Worm (Caenorhabditis elegans) whole organism, L4 larva: ENCODE results near the gene egg-1.

Experiments
- F44E2.7 ChIP-seq: fragments of 200-800 bp; sonication (Bioruptor generic); IDR thresholded peaks from 2 replicates; pipeline ENCODE4 v2.1.2; 2022; ENCODE audit warnings: missing genetic modification characterization, missing compliant biosample characterization
- F49E8.2 ChIP-seq: sonication (generic microtip); optimal IDR thresholded peaks from 2 replicates; lab custom pipeline; 2016; ENCODE audit warnings: missing compliant biosample characterization, mild to moderate bottlenecking, missing genetic modification characterization, borderline replicate concordance
- R02D3.7 ChIP-seq: fragments of 150-350 bp; sonication (generic microtip); optimal IDR thresholded peaks from 3 replicates; lab custom pipeline; 2014; ENCODE audit warnings: missing biosample characterization, missing genetic modification characterization
- T26A8.4 ChIP-seq: fragments of 200-800 bp; sonication (Bioruptor generic); IDR thresholded peaks from 2 replicates; pipeline ENCODE4 v1.3.6; 2022; ENCODE audit warnings: missing genetic modification characterization, missing compliant biosample characterization
- Y5F2A.4 ChIP-seq: fragments of 200-800 bp; sonication (Bioruptor generic); optimal IDR thresholded peaks from 2 replicates; lab custom pipeline; 2018; ENCODE audit warnings: mild to moderate bottlenecking, missing genetic modification characterization, missing compliant biosample characterization
- ZK337.2 ChIP-seq: fragments of 200-800 bp; sonication (Bioruptor generic); IDR thresholded peaks from 2 replicates; pipeline ENCODE4 v1.3.6; 2022; ENCODE audit warnings: missing genetic modification reagents, missing genetic modification characterization, missing compliant biosample characterization
- aha-1 ChIP-seq: fragments of 150-350 bp; peaks from one replicate; lab custom pipeline; 2014; ENCODE audit warnings: missing biosample characterization, missing genetic modification characterization
- ama-1 ChIP-seq: fragments of 150-350 bp; optimal IDR thresholded peaks from 2 replicates; lab custom pipeline; 2014; ENCODE audit warnings: inconsistent platforms, mixed read lengths
- ceh-28 ChIP-seq: fragments of 150-350 bp; optimal IDR thresholded peaks from 2 replicates; lab custom pipeline; 2014; ENCODE audit warnings: missing biosample characterization, missing genetic modification reagents, missing genetic modification characterization
- ceh-44 ChIP-seq: fragments of 200-800 bp; sonication (Bioruptor generic); IDR thresholded peaks from 2 replicates; pipeline ENCODE4 v1.3.6; 2022; ENCODE audit warnings: missing genetic modification reagents, missing genetic modification characterization, missing compliant biosample characterization
- cey-2 ChIP-seq: sonication (generic microtip); optimal IDR thresholded peaks from 3 replicates; lab custom pipeline; 2017; ENCODE audit warnings: missing genetic modification characterization, mild to moderate bottlenecking, missing compliant biosample characterization, antibody characterized with exemption, borderline replicate concordance; ENCODE audit not compliant: insufficient read depth
- daf-19 ChIP-seq: fragments of 200-800 bp; sonication (Bioruptor generic); conservative IDR thresholded peaks from 2 replicates; pipeline ENCODE4 v1.3.6; 2022; ENCODE audit warnings: missing genetic modification characterization, missing compliant biosample characterization
- dmd-6 ChIP-seq: fragments of 200-800 bp; sonication (Bioruptor generic); IDR thresholded peaks from 2 replicates; pipeline ENCODE4 v1.3.6; 2022; ENCODE audit warnings: missing genetic modification reagents, missing genetic modification characterization, missing compliant biosample characterization
- dmd-8 ChIP-seq: fragments of 200-800 bp; sonication (Bioruptor generic); IDR thresholded peaks from 2 replicates; pipeline ENCODE4 v1.3.6; 2022; ENCODE audit warnings: missing genetic modification characterization, missing compliant biosample characterization
- dpl-1 ChIP-seq: fragments of 150-350 bp; optimal IDR thresholded peaks from 2 replicates; lab custom pipeline; 2014; ENCODE audit warnings: missing biosample characterization, missing genetic modification reagents, missing genetic modification characterization
- dve-1 ChIP-seq: sonication (generic microtip); optimal IDR thresholded peaks from 2 replicates; lab custom pipeline; 2017; ENCODE audit warnings: antibody characterized with exemption, mild to moderate bottlenecking, missing genetic modification characterization, missing compliant biosample characterization; ENCODE audit not compliant: insufficient read depth
- egl-27 ChIP-seq: sonication (generic microtip); optimal IDR thresholded peaks from 3 replicates; lab custom pipeline; 2017; ENCODE audit warnings: missing biosample characterization, missing genetic modification reagents, missing genetic modification characterization
- egl-43 ChIP-seq: fragments of 200-800 bp; sonication (Bioruptor generic); IDR thresholded peaks from 2 replicates; pipeline ENCODE4 v1.3.6; 2022; ENCODE audit warnings: missing genetic modification reagents, missing genetic modification characterization, missing compliant biosample characterization
- fos-1 ChIP-seq: fragments of 150-350 bp; optimal IDR thresholded peaks from 2 replicates; lab custom pipeline; 2014; ENCODE audit warnings: missing biosample characterization, missing genetic modification characterization
- gei-8 ChIP-seq: fragments of 200-800 bp; sonication (Bioruptor generic); optimal IDR thresholded peaks from 2 replicates; lab custom pipeline; 2018; ENCODE audit warnings: mild to moderate bottlenecking, missing genetic modification characterization, missing compliant biosample characterization
- hmg-1.1 ChIP-seq: fragments of 200-800 bp; sonication (Bioruptor generic); IDR thresholded peaks from 2 replicates; pipeline ENCODE4 v1.3.6; 2022; ENCODE audit warnings: missing genetic modification reagents, missing genetic modification characterization, missing compliant biosample characterization
- lim-7 ChIP-seq: fragments of 200-800 bp; sonication (Bioruptor generic); IDR thresholded peaks from 2 replicates; pipeline ENCODE4 v1.3.6; 2022; ENCODE audit warnings: missing genetic modification characterization, missing compliant biosample characterization
- lin-15B ChIP-seq: fragments of 150-350 bp; sonication (generic microtip); optimal IDR thresholded peaks from 3 replicates; lab custom pipeline; 2014; ENCODE audit warnings: missing biosample characterization, missing genetic modification characterization
- lir-3 ChIP-seq: sonication (generic microtip); optimal IDR thresholded peaks from 2 replicates; lab custom pipeline; 2016; ENCODE audit warnings: mild to moderate bottlenecking, missing genetic modification characterization, missing compliant biosample characterization
- madf-5 ChIP-seq, 2 experiments: fragments of 200-800 bp; sonication (Bioruptor generic); IDR thresholded peaks; 2 replicates each; pipeline ENCODE4 v1.3.6; 2022; ENCODE audit warnings: missing compliant biosample characterization in 2 of 2, missing genetic modification characterization in 2 of 2
- madf-9 ChIP-seq: fragments of 200-800 bp; sonication (Bioruptor generic); conservative IDR thresholded peaks from 2 replicates; pipeline ENCODE4 v1.3.6; 2022; ENCODE audit warnings: missing genetic modification reagents, missing genetic modification characterization, missing compliant biosample characterization
- mdl-1 ChIP-seq, 2 experiments: fragments of 150-350 bp in 1 of 2; sonication (generic microtip) in 1 of 2; optimal IDR thresholded peaks; 2 replicates each; lab custom pipeline; 2014 to 2017; ENCODE audit warnings: missing biosample characterization in 2 of 2, missing genetic modification characterization in 2 of 2
- mep-1 ChIP-seq: fragments of 150-350 bp; sonication (generic microtip); optimal IDR thresholded peaks from 3 replicates; lab custom pipeline; 2014; ENCODE audit warnings: missing biosample characterization, missing genetic modification characterization
- mes-2 ChIP-seq: sonication (generic microtip); optimal IDR thresholded peaks from 2 replicates; lab custom pipeline; 2016; ENCODE audit warnings: missing genotype, mild to moderate bottlenecking, missing genetic modification characterization, missing compliant biosample characterization; ENCODE audit not compliant: poor library complexity, severe bottlenecking
- mxl-3 ChIP-seq: fragments of 200-800 bp; sonication (Bioruptor generic); optimal IDR thresholded peaks from 2 replicates; lab custom pipeline; 2018; ENCODE audit warnings: mild to moderate bottlenecking, missing genetic modification characterization, missing compliant biosample characterization
- nhr-28 ChIP-seq: fragments of 150-350 bp; optimal IDR thresholded peaks from 2 replicates; lab custom pipeline; 2014; ENCODE audit warnings: missing biosample characterization, missing genetic modification characterization
- nhr-42 ChIP-seq: fragments of 200-800 bp; sonication (Bioruptor generic); IDR thresholded peaks from 2 replicates; pipeline ENCODE4 v1.3.6; 2022; ENCODE audit warnings: missing genetic modification characterization, missing compliant biosample characterization
- nhr-6 ChIP-seq: fragments of 150-350 bp; optimal IDR thresholded peaks from 2 replicates; lab custom pipeline; 2014; ENCODE audit warnings: missing biosample characterization, missing genetic modification characterization
- nhr-76 ChIP-seq: fragments of 150-350 bp; optimal IDR thresholded peaks from 2 replicates; lab custom pipeline; 2014; ENCODE audit warnings: missing biosample characterization, missing genetic modification characterization
- pha-4 ChIP-seq, 2 experiments: fragments of 150-350 bp in 1 of 2; fragments of 200-800 bp in 1 of 2; sonication (Bioruptor generic) in 1 of 2; IDR thresholded peaks in 1 of 2; optimal IDR thresholded peaks in 1 of 2; 2 replicates each; pipeline versions ENCODE4 v1.3.6 to Lab custom; 2014 to 2022; ENCODE audit warnings: missing genetic modification characterization in 2 of 2, missing genetic modification reagents in 2 of 2, missing biosample characterization in 1 of 2, missing compliant biosample characterization in 1 of 2
- saeg-2 ChIP-seq: fragments of 200-800 bp; sonication (Bioruptor generic); IDR thresholded peaks from 2 replicates; pipeline ENCODE4 v1.3.6; 2022; ENCODE audit warnings: missing genetic modification reagents, missing genetic modification characterization, missing compliant biosample characterization
- set-16 ChIP-seq: fragments of 200-800 bp; sonication (Bioruptor generic); IDR thresholded peaks from 2 replicates; pipeline ENCODE4 v1.3.6; 2022; ENCODE audit warnings: missing genetic modification reagents, missing genetic modification characterization, missing compliant biosample characterization
- spr-3 ChIP-seq: fragments of 200-800 bp; sonication (Bioruptor generic); optimal IDR thresholded peaks from 2 replicates; lab custom pipeline; 2018; ENCODE audit warnings: mild to moderate bottlenecking, missing genetic modification characterization, missing compliant biosample characterization
- tra-1 ChIP-seq: fragments of 200-800 bp; sonication (Bioruptor generic); IDR thresholded peaks from 2 replicates; pipeline ENCODE4 v1.3.6; 2022; ENCODE audit warnings: missing genetic modification reagents, missing genetic modification characterization, missing compliant biosample characterization
- unc-39 ChIP-seq: sonication (generic microtip); optimal IDR thresholded peaks from 2 replicates; lab custom pipeline; 2017; ENCODE audit warnings: missing biosample characterization, missing genetic modification characterization
- zag-1 ChIP-seq: fragments of 150-350 bp; optimal IDR thresholded peaks from 2 replicates; lab custom pipeline; 2014; ENCODE audit warnings: missing biosample characterization, missing genetic modification characterization
- zfp-2 ChIP-seq: sonication (generic microtip); optimal IDR thresholded peaks from 2 replicates; lab custom pipeline; 2016; ENCODE audit warnings: mild to moderate bottlenecking, missing genetic modification characterization, missing compliant biosample characterization
- zip-11 ChIP-seq: fragments of 200-800 bp; sonication (Bioruptor generic); IDR thresholded peaks from 2 replicates; pipeline ENCODE4 v1.3.6; 2022; ENCODE audit warnings: missing genetic modification characterization, missing compliant biosample characterization

The egg-1 gene

DNA sequence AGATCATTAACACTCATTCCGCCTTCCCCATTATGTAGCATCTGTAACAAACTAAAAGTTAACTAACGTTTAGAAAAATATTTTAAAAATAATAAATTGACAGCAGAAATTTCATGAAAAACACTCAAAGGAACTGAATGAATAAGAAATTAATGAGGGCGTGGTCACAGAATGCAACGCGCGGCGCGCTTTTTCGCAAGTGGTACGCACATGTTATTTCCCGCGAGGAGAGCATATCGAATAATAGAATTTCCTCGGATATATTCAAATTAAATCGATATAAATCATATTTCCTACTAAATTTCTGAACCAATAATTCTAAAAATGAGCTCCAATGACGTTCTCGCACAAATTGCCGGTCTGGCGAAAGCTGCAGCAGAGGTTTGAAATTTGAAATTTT lies 35.3 kb upstream of the egg-1 start, which contains the start of the genes abi-1 and arle-14 (continued):
- TF ChIP-seq gei-8 (GFP tag; lab: Kevin White, UChicago) (no peak), F44E2.7 (GFP tag; lab: Robert Waterston, UW) (no peak)
- TF ChIP-seq, all 104 proteins: peak for 7

DNA sequence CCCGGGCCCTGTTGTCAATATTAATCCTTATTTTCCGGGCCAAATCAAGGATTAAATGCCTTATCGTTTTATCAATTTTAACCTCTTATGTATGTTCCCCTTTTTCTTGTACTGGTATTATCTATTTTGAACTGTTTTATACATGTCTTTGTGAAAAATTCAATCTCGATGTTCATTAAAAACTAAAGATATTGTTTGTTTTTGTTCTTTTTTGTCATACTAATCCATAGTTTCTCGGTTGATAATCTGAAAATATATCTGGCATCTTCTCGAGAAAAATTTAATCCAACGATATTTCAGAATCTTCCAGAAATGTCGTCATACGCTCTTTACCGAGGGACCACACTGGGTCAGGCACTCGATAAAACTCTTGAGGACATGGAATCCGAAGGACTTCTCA lies 34.2 kb upstream of the egg-1 start, which contains the start of gene B0336.13:
B0336.13 (plus strand) TSS at position 301 of the 400 bp plus-strand sequence.
- no peak for TF ChIP-seq lim-7
- TF ChIP-seq dmd-6 (GFP tag; lab: Robert Waterston, UW): no peak
- no peak for TF ChIP-seq zag-1 (tag; lab: Kevin White, UChicago)
- TF ChIP-seq mep-1: no peak
- no peak for TF ChIP-seq ceh-44 (GFP tag; lab: Robert Waterston, UW)
- no peak for TF ChIP-seq zfp-2
- TF ChIP-seq lir-3: no peak
- no peak for TF ChIP-seq dmd-8 (GFP tag; lab: Robert Waterston, UW)
- no peak for TF ChIP-seq ceh-28
- TF ChIP-seq saeg-2: no peak
- TF ChIP-seq pha-4 (GFP tag; IDR thresholded peaks at IDR 0.05; lab: Robert Waterston, UW): no peak
- no peak for TF ChIP-seq pha-4 (tag; optimal IDR thresholded peaks at IDR 0.05; lab: Kevin White, UChicago)
- TF ChIP-seq zip-11 (GFP tag; lab: Robert Waterston, UW): no peak
- TF ChIP-seq mxl-3 (GFP tag; lab: Kevin White, UChicago): no peak
- TF ChIP-seq egl-27 (tag; lab: Kevin White, UChicago): no peak
- no peak for TF ChIP-seq madf-9
- no peak for TF ChIP-seq T26A8.4 (GFP tag; lab: Robert Waterston, UW)
- TF ChIP-seq nhr-76 (tag; lab: Kevin White, UChicago): no peak

DNA sequence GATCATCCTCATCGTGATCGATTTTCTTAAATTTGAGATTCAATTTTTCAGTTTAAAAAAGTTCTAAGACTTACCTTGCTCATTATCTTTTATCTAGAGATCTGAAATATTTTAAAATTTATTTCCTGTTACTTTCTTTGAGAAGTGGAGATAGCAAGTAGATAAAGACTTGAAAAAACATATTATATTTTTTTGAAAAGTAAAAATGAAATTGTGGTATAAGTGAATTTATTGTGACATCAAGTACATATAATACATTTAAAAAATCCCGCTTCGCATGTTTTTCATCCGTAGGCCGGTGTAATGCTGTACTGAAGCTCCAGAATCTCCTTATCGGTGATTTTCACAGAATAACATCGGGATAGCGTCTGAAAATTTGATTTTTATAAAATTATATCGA lies 30.7 kb upstream of the egg-1 start, which contains the start of gene B0336.7:
B0336.7 (minus strand) TSS at position 101 of the 400 bp plus-strand sequence.
- TF ChIP-seq aha-1 (tag; lab: Kevin White, UChicago) (peak; percentile 27), daf-19 (GFP tag; lab: Robert Waterston, UW) (no peak), mdl-1 (tag; optimal IDR thresholded peaks at IDR 0.05; lab: Kevin White, UChicago) (no peak)

ce11 chrIII:5697963-5698730 lies 29.8 kb upstream of the egg-1 start, which contains the start of the genes lgg-3 and rgs-5:
Gene lgg-3, minus strand, starts transcription at chrIII:5698013.
Gene rgs-5, plus strand, starts transcription at chrIII:5698555.
- TF ChIP-seq hmg-1.1 (GFP tag; lab: Robert Waterston, UW) (no peak), nhr-42 (no peak), dve-1 (tag; lab: Kevin White, UChicago) (peak; percentile 1), spr-3 (GFP tag; lab: Kevin White, UChicago) (no peak), egl-43 (GFP tag; lab: Robert Waterston, UW) (no peak), nhr-28 (tag; lab: Kevin White, UChicago) (peak; percentile 51), saeg-2 (no peak), mes-2 (tag; lab: Kevin White, UChicago) (peak; percentile 71), F44E2.7 (GFP tag; lab: Robert Waterston, UW) (no peak), tra-1 (no peak), lin-15B (tag; lab: Kevin White, UChicago) (no peak), ceh-44 (GFP tag; lab: Robert Waterston, UW) (no peak), madf-5 (GFP tag; IDR thresholded peaks at IDR 0.05; lab: Robert Waterston, UW) (no peak), aha-1 (tag; lab: Kevin White, UChicago) (no peak), zfp-2 (no peak), pha-4 (GFP tag; IDR thresholded peaks at IDR 0.05; lab: Robert Waterston, UW) (no peak), pha-4 (tag; optimal IDR thresholded peaks at IDR 0.05; lab: Kevin White, UChicago) (no peak), unc-39 (tag; lab: Kevin White, UChicago) (no peak), ZK337.2 (no peak), Y5F2A.4 (GFP tag; lab: Kevin White, UChicago) (no peak), lir-3 (no peak), R02D3.7 (no peak), nhr-6 (peak; percentile 2), mep-1 (peak; percentile 60), mxl-3 (GFP tag; lab: Kevin White, UChicago) (no peak), set-16 (GFP tag; lab: Robert Waterston, UW) (no peak), fos-1 (no peak), cey-2 (no peak), F49E8.2 (tag; lab: Kevin White, UChicago) (peak; percentile 82), dpl-1 (peak; percentile 58), ama-1 (lab: Kevin White, UChicago) (no peak)
